Fruit fly (Drosophila melanogaster) whole organism, embryonic: ENCODE results near the gene Ctu2.

Experiments used
- Awh ChIP-seq: fragments of 200-800 bp; sonication (Bioruptor generic); IDR thresholded peaks from 2 replicates; pipeline ENCODE4, ENCODE4 v1.3.6; 2022; ENCODE audit warnings: missing biosample characterization, missing genetic modification characterization
- C15 ChIP-seq: fragments of 200-800 bp; sonication (Bioruptor generic); IDR thresholded peaks from 3 replicates; pipeline ENCODE4 v1.3.6; 2022; ENCODE audit warnings: missing biosample characterization, missing genetic modification characterization
- CG10267 ChIP-seq: fragments of 200-800 bp; sonication (Bioruptor generic); optimal IDR thresholded peaks from 2 replicates; lab custom pipeline; 2018; ENCODE audit warnings: missing biosample characterization, mild to moderate bottlenecking, missing genetic modification characterization, moderate library complexity
- CG10321 ChIP-seq: fragments of 200-800 bp; sonication (Bioruptor generic); IDR thresholded peaks from 2 replicates; pipeline ENCODE4 v1.3.6; 2022; ENCODE audit warnings: missing biosample characterization, missing genetic modification characterization
- CG10959 ChIP-seq: fragments of 200-800 bp; sonication (Bioruptor generic); IDR thresholded peaks from 2 replicates; pipeline ENCODE4 v1.3.6; 2022; ENCODE audit warnings: missing biosample characterization, missing genetic modification characterization
- CG11504 ChIP-seq: fragments of 200-800 bp; sonication (Bioruptor generic); optimal IDR thresholded peaks from 3 replicates; lab custom pipeline; 2019; ENCODE audit warnings: missing biosample characterization, mild to moderate bottlenecking, missing genetic modification characterization, moderate library complexity
- CG12104 ChIP-seq: fragments of 200-800 bp; sonication (Bioruptor generic); optimal IDR thresholded peaks from 3 replicates; lab custom pipeline; 2016; ENCODE audit warnings: missing biosample characterization, missing genetic modification characterization
- CG12236 ChIP-seq: fragments of 200-800 bp; sonication (Bioruptor generic); optimal IDR thresholded peaks from 2 replicates; lab custom pipeline; 2016; ENCODE audit warnings: missing biosample characterization, missing genetic modification characterization
- CG14014 ChIP-seq: fragments of 200-800 bp; sonication (Bioruptor generic); IDR thresholded peaks from 2 replicates; pipeline ENCODE4 v1.3.6; 2022; ENCODE audit warnings: missing biosample characterization, missing genetic modification characterization
- CG14050 ChIP-seq: fragments of 200-800 bp; sonication (Bioruptor generic); IDR thresholded peaks from 3 replicates; pipeline ENCODE4 v1.3.6; 2022; ENCODE audit warnings: missing biosample characterization, missing genetic modification characterization
- CG14965 ChIP-seq: fragments of 200-800 bp; sonication (Bioruptor generic); optimal IDR thresholded peaks from 2 replicates; lab custom pipeline; 2016; ENCODE audit warnings: missing biosample characterization, missing genetic modification characterization, borderline replicate concordance
- CG15073 ChIP-seq: fragments of 200-800 bp; sonication (Bioruptor generic); optimal IDR thresholded peaks from 2 replicates; lab custom pipeline; 2016; ENCODE audit warnings: missing biosample characterization, missing genetic modification characterization
- CG18599 ChIP-seq: fragments of 200-800 bp; sonication (Bioruptor generic); optimal IDR thresholded peaks from 3 replicates; lab custom pipeline; 2017; ENCODE audit warnings: missing biosample characterization, missing genetic modification characterization, mild to moderate bottlenecking, moderate library complexity, missing genetic modification reagents
- CG30403 ChIP-seq: fragments of 200-800 bp; sonication (Bioruptor generic); optimal IDR thresholded peaks from 3 replicates; lab custom pipeline; 2016; ENCODE audit warnings: missing biosample characterization, missing genetic modification characterization
- CG3065 ChIP-seq: fragments of 200-800 bp; sonication (Bioruptor generic); optimal IDR thresholded peaks from 2 replicates; lab custom pipeline; 2016; ENCODE audit warnings: missing biosample characterization, missing genetic modification characterization
- CG4424 ChIP-seq: fragments of 200-800 bp; sonication (Bioruptor generic); optimal IDR thresholded peaks from 3 replicates; lab custom pipeline; 2016; ENCODE audit warnings: missing biosample characterization, missing genetic modification characterization
- CG5245 ChIP-seq: fragments of 200-800 bp; sonication (Bioruptor generic); optimal IDR thresholded peaks from 3 replicates; lab custom pipeline; 2016; ENCODE audit warnings: missing biosample characterization, missing genetic modification characterization
- CG7786 ChIP-seq: fragments of 200-800 bp; sonication (Bioruptor generic); optimal IDR thresholded peaks from 2 replicates; lab custom pipeline; 2016; ENCODE audit warnings: missing biosample characterization, missing genetic modification characterization
- CG8765 ChIP-seq: fragments of 200-800 bp; sonication (Bioruptor generic); IDR thresholded peaks from 2 replicates; pipeline ENCODE4 v1.3.6; 2022; ENCODE audit warnings: missing biosample characterization, missing genetic modification characterization
- CG8944 ChIP-seq: fragments of 200-800 bp; sonication (Bioruptor generic); optimal IDR thresholded peaks from 3 replicates; lab custom pipeline; 2016; ENCODE audit warnings: missing biosample characterization, missing genetic modification characterization
- Ets65A ChIP-seq: fragments of 200-800 bp; sonication (Bioruptor generic); peaks from one replicate; lab custom pipeline; 2016; ENCODE audit warnings: missing biosample characterization, missing genetic modification characterization
- Hey ChIP-seq: fragments of 200-800 bp; sonication (Bioruptor generic); optimal IDR thresholded peaks from 3 replicates; lab custom pipeline; 2018; ENCODE audit warnings: missing biosample characterization, mild to moderate bottlenecking, missing genetic modification characterization
- Hr39 ChIP-seq: fragments of >200 bp; optimal IDR thresholded peaks from 2 replicates; lab custom pipeline; 2017
- Lpt ChIP-seq: fragments of >200 bp; optimal IDR thresholded peaks from 2 replicates; lab custom pipeline; 2018; ENCODE audit warnings: missing biosample characterization, missing genetic modification characterization
- Sox102F ChIP-seq: fragments of 200-800 bp; sonication (Bioruptor generic); optimal IDR thresholded peaks from 2 replicates; lab custom pipeline; 2018; ENCODE audit warnings: missing biosample characterization, mild to moderate bottlenecking, missing genetic modification characterization, moderate library complexity
- TFAM ChIP-seq: fragments of 200-800 bp; sonication (Bioruptor generic); optimal IDR thresholded peaks from 2 replicates; lab custom pipeline; 2017; ENCODE audit warnings: missing biosample characterization, missing genetic modification characterization, inconsistent platforms
- Xbp1 ChIP-seq: fragments of 200-800 bp; sonication (Bioruptor generic); optimal IDR thresholded peaks from 3 replicates; lab custom pipeline; 2016; ENCODE audit warnings: missing biosample characterization, mild to moderate bottlenecking, missing genetic modification characterization
- amos ChIP-seq: fragments of 200-800 bp; sonication (Bioruptor generic); IDR thresholded peaks from 2 replicates; pipeline ENCODE4 v1.3.6; 2022; ENCODE audit warnings: missing biosample characterization, missing genetic modification characterization; ENCODE audit not compliant: partially characterized antibody
- ap ChIP-seq: fragments of 200-800 bp; sonication (Bioruptor generic); IDR thresholded peaks from 2 replicates; pipeline ENCODE4 v1.3.6; 2022; ENCODE audit warnings: missing biosample characterization, missing genetic modification characterization
- ara ChIP-seq: fragments of 200-800 bp; sonication (Bioruptor generic); IDR thresholded peaks from 2 replicates; pipeline ENCODE4 v1.3.6; 2022; ENCODE audit warnings: missing biosample characterization, missing genetic modification characterization
- ash1 ChIP-seq: fragments of 200-800 bp; sonication (Bioruptor generic); optimal IDR thresholded peaks from 2 replicates; lab custom pipeline; 2018; ENCODE audit warnings: missing biosample characterization, mild to moderate bottlenecking, missing genetic modification characterization
- eyg ChIP-seq: fragments of 200-800 bp; sonication (Bioruptor generic); optimal IDR thresholded peaks from 3 replicates; lab custom pipeline; 2016; ENCODE audit warnings: missing biosample characterization, missing genetic modification characterization
- ftz-f1 ChIP-seq: fragments of 200-800 bp; sonication (Bioruptor generic); optimal IDR thresholded peaks from 2 replicates; lab custom pipeline; 2016; ENCODE audit warnings: missing biosample characterization, missing genetic modification characterization
- fu2 ChIP-seq: fragments of 200-800 bp; sonication (Bioruptor generic); optimal IDR thresholded peaks from 2 replicates; lab custom pipeline; 2016; ENCODE audit warnings: missing biosample characterization, missing genetic modification characterization
- gcm ChIP-seq: fragments of 200-800 bp; sonication (Bioruptor generic); optimal IDR thresholded peaks from 2 replicates; lab custom pipeline; 2019; ENCODE audit warnings: missing biosample characterization, mild to moderate bottlenecking, missing genetic modification characterization, moderate library complexity
- gem ChIP-seq: fragments of 200-800 bp; sonication (Bioruptor generic); optimal IDR thresholded peaks from 2 replicates; lab custom pipeline; 2019; ENCODE audit warnings: missing biosample characterization, mild to moderate bottlenecking, missing genetic modification characterization, moderate library complexity
- grn ChIP-seq: fragments of 200-800 bp; sonication (Bioruptor generic); optimal IDR thresholded peaks from 3 replicates; lab custom pipeline; 2017; ENCODE audit warnings: missing biosample characterization, missing genetic modification characterization
- mam ChIP-seq: fragments of 200-800 bp; sonication (Bioruptor generic); optimal IDR thresholded peaks from 3 replicates; lab custom pipeline; 2016; ENCODE audit warnings: missing biosample characterization, missing genetic modification characterization
- nmo ChIP-seq: fragments of 200-800 bp; sonication (Bioruptor generic); optimal IDR thresholded peaks from 2 replicates; lab custom pipeline; 2018; ENCODE audit warnings: missing biosample characterization, mild to moderate bottlenecking, missing genetic modification characterization, moderate library complexity
- pb ChIP-seq: fragments of 200-800 bp; sonication (Bioruptor generic); optimal IDR thresholded peaks from 3 replicates; lab custom pipeline; 2016; ENCODE audit warnings: missing biosample characterization, missing genetic modification characterization
- pfk ChIP-seq: fragments of 200-800 bp; sonication (Bioruptor generic); optimal IDR thresholded peaks from 2 replicates; lab custom pipeline; 2018; ENCODE audit warnings: missing biosample characterization, mild to moderate bottlenecking, missing genetic modification characterization, moderate library complexity
- pita ChIP-seq: fragments of 200-800 bp; sonication (Bioruptor generic); optimal IDR thresholded peaks from 2 replicates; lab custom pipeline; 2017; ENCODE audit warnings: missing biosample characterization, mild to moderate bottlenecking, missing genetic modification characterization
- repo ChIP-seq: fragments of 200-800 bp; sonication (Bioruptor generic); optimal IDR thresholded peaks from 2 replicates; lab custom pipeline; 2016; ENCODE audit warnings: missing biosample characterization, missing genetic modification characterization
- ro ChIP-seq: fragments of 200-800 bp; sonication (Bioruptor generic); IDR thresholded peaks from 2 replicates; pipeline ENCODE4 v1.3.6; 2022; ENCODE audit warnings: missing biosample characterization, missing genetic modification characterization
- sc ChIP-seq, 3 experiments: fragments of >200 bp in 2 of 3; fragments of 200-800 bp in 1 of 3; sonication (Bioruptor generic) in 1 of 3; optimal IDR thresholded peaks; 2 replicates in 2 of 3; 3 replicates in 1 of 3; lab custom pipeline; 2017; ENCODE audit warnings: mild to moderate bottlenecking in 1 of 3, missing biosample characterization in 1 of 3, missing genetic modification characterization in 1 of 3, missing genetic modification reagents in 1 of 3
- sens ChIP-seq: fragments of 200-800 bp; sonication (Bioruptor generic); peaks from one replicate; lab custom pipeline; 2016; ENCODE audit warnings: missing biosample characterization, missing genetic modification characterization
- sisA ChIP-seq: fragments of 200-800 bp; sonication (Bioruptor generic); IDR thresholded peaks from 2 replicates; pipeline ENCODE4 v1.3.6; 2022; ENCODE audit warnings: missing biosample characterization, missing genetic modification characterization
- sqz ChIP-seq: fragments of 200-800 bp; sonication (Bioruptor generic); optimal IDR thresholded peaks from 3 replicates; lab custom pipeline; 2018; ENCODE audit warnings: missing biosample characterization, mild to moderate bottlenecking, missing genetic modification characterization
- tap ChIP-seq: fragments of 200-800 bp; optimal IDR thresholded peaks from 3 replicates; lab custom pipeline; 2019; ENCODE audit warnings: missing biosample characterization, mild to moderate bottlenecking, missing genetic modification characterization, moderate library complexity
- tin ChIP-seq: fragments of 200-800 bp; sonication (Bioruptor generic); optimal IDR thresholded peaks from 3 replicates; lab custom pipeline; 2016; ENCODE audit warnings: missing biosample characterization, missing genetic modification characterization
- tll ChIP-seq, 2 experiments: fragments of 200-800 bp in 1 of 2; fragments of >200 bp in 1 of 2; sonication (Bioruptor generic) in 1 of 2; optimal IDR thresholded peaks; 2 replicates each; lab custom pipeline; 2017 to 2019; ENCODE audit warnings: missing biosample characterization in 2 of 2, missing genetic modification characterization in 2 of 2, mild to moderate bottlenecking in 1 of 2, moderate library complexity in 1 of 2

Ctu2 gene

dm6 chr2L:19533247-19533646 is 40.2 kb upstream of the Ctu2 start, which contains the start of gene CG33116 (continued):
- TF ChIP-seq sc (optimal IDR thresholded peaks at IDR 0.05; lab: Kevin White, UChicago), result no peak
- TF ChIP-seq sc (GFP tag; optimal IDR thresholded peaks at IDR 0.05; lab: Kevin White, UChicago), result peak; percentile 55
- TF ChIP-seq grn (GFP tag; lab: Kevin White, UChicago), result peak; percentile 25
- TF ChIP-seq TFAM (GFP tag; lab: Kevin White, UChicago), result peak; percentile 23
- peak; percentile 83 for TF ChIP-seq nmo (GFP tag; lab: Kevin White, UChicago)
- 0 out of 3 replicates have a peak, but pooled peaks have one; percentile 22 for TF ChIP-seq C15 (GFP tag; lab: Robert Waterston, UW)
- peak; percentile 87 for TF ChIP-seq CG8944 (GFP tag; lab: Kevin White, UChicago)
- peak; percentile 76 for TF ChIP-seq Sox102F (GFP tag; lab: Kevin White, UChicago)
- TF ChIP-seq CG14050 (GFP tag; lab: Robert Waterston, UW), result peak; percentile 51
- peak; percentile 84 for TF ChIP-seq CG11504 (tag; lab: Kevin White, UChicago)
- peak; percentile 71; the same call in 1 of the 2 replicates for TF ChIP-seq Awh (GFP tag; lab: Robert Waterston, UW)
- peak; percentile 83 for TF ChIP-seq CG18599 (GFP tag; lab: Kevin White, UChicago)
- peak; percentile 39 for TF ChIP-seq CG12104 (GFP tag; lab: Kevin White, UChicago)
- TF ChIP-seq pb (GFP tag; lab: Kevin White, UChicago), result peak; percentile 75
- peak; percentile 76 for TF ChIP-seq CG5245 (GFP tag; lab: Kevin White, UChicago)
- TF ChIP-seq Hey (tag; lab: Kevin White, UChicago), result peak; percentile 60
- TF ChIP-seq CG3065 (GFP tag; lab: Kevin White, UChicago), result peak; percentile 18
- peak; percentile 72 for TF ChIP-seq gcm (GFP tag; lab: Kevin White, UChicago)
- peak; percentile 63; the same call in 1 of the 2 replicates for TF ChIP-seq ara (GFP tag; lab: Robert Waterston, UW)
- TF ChIP-seq CG14014, result peak; percentile 74; the same call in 1 of the 2 replicates
- TF ChIP-seq CG8765 (GFP tag; lab: Robert Waterston, UW), result peak; percentile 42; the same call in 1 of the 2 replicates
- peak; percentile 23 for TF ChIP-seq pfk
- TF ChIP-seq Hr39 (lab: Kevin White, UChicago), result peak; percentile 68
- peak; percentile 87 for TF ChIP-seq tin (GFP tag; lab: Kevin White, UChicago)
- TF ChIP-seq ash1 (GFP tag; lab: Kevin White, UChicago), result peak; percentile 32
- TF ChIP-seq amos (GFP tag; lab: Robert Waterston, UW), result no peak; the same call in 1 of the 2 replicates
- TF ChIP-seq CG4424 (GFP tag; lab: Kevin White, UChicago), result peak; percentile 86
- TF ChIP-seq CG15073 (GFP tag; lab: Kevin White, UChicago), result no peak
- no peak for TF ChIP-seq CG10321
- TF ChIP-seq gem, result peak; percentile 85
- TF ChIP-seq tll (GFP tag; optimal IDR thresholded peaks at IDR 0.05; lab: Kevin White, UChicago), result no peak
- peak; percentile 44 for TF ChIP-seq CG14965 (GFP tag; lab: Kevin White, UChicago)
- peak; percentile 40; the same call in 1 of the 2 replicates for TF ChIP-seq ro (GFP tag; lab: Robert Waterston, UW)
- TF ChIP-seq ftz-f1 (GFP tag; lab: Kevin White, UChicago), result peak; percentile 39
- TF ChIP-seq pita, result no peak
- peak; percentile 88 for TF ChIP-seq sqz (GFP tag; lab: Kevin White, UChicago)
- TF ChIP-seq sens (GFP tag; lab: Kevin White, UChicago), result peak; percentile 97
- peak; percentile 82 for TF ChIP-seq repo (GFP tag; lab: Kevin White, UChicago)
- TF ChIP-seq Ets65A, result peak; percentile 98
- peak; percentile 55 for TF ChIP-seq CG12236 (GFP tag; lab: Kevin White, UChicago)
- peak; percentile 88 for TF ChIP-seq fu2 (GFP tag; lab: Kevin White, UChicago)
- peak; percentile 87 for TF ChIP-seq CG30403 (GFP tag; lab: Kevin White, UChicago)
- 0 out of 2 replicates have a peak, but pooled peaks have one; percentile 22 for TF ChIP-seq ap (GFP tag; lab: Robert Waterston, UW)
- peak; percentile 63 for TF ChIP-seq sisA
- TF ChIP-seq mam (GFP tag; lab: Kevin White, UChicago), result peak; percentile 87
- peak; percentile 74 for TF ChIP-seq tap (tag; lab: Kevin White, UChicago)
- TF ChIP-seq CG10267 (tag; lab: Kevin White, UChicago), result peak; percentile 97
- peak; percentile 47 for TF ChIP-seq eyg
- TF ChIP-seq CG10959 (GFP tag; lab: Robert Waterston, UW), result 0 out of 2 replicates have a peak, but pooled peaks have one; percentile 32
- peak; percentile 85 for TF ChIP-seq CG7786 (GFP tag; lab: Kevin White, UChicago)
- TF ChIP-seq Xbp1 (GFP tag; lab: Kevin White, UChicago), result peak; percentile 89
- no peak for TF ChIP-seq Lpt (GFP tag; lab: Kevin White, UChicago)
